Worm (Caenorhabditis elegans): ENCODE results near the gene B0284.3.

B0284.3 gene

ce11 chrIII:4378600-4379293 is 870 bp downstream of the B0284.3 start (continued):
- TF ChIP-seq isw-1 (GFP tag; IDR thresholded peaks at IDR 0.05): peak; percentile 8; the same call in 1 of the 2 replicates
- peak in 1 of 2 experiments; percentile 1 for TF ChIP-seq mdl-1 (tag; optimal IDR thresholded peaks at IDR 0.05)
- peak; percentile 81 for TF ChIP-seq nhr-19 (GFP tag; conservative IDR thresholded peaks at IDR 0.05)
- TF ChIP-seq efl-1 (optimal IDR thresholded peaks at IDR 0.05): peak in 1 of 2 experiments; percentile 38
- TF ChIP-seq efl-1 (GFP tag; optimal IDR thresholded peaks at IDR 0.05 in 1 of 2): peak in 1 of 2 experiments; percentile 61
- peak; percentile 48 for TF ChIP-seq nhr-20 (tag; optimal IDR thresholded peaks at IDR 0.05)
- peak; percentile 23 for TF ChIP-seq C16A3.4 (tag; optimal IDR thresholded peaks at IDR 0.05)
- TF ChIP-seq grh-1 (GFP tag; IDR thresholded peaks at IDR 0.05): 0 out of 2 replicates have a peak, but pooled peaks have one; percentile 28
- peak; percentile 28 for TF ChIP-seq rnt-1 (tag; optimal IDR thresholded peaks at IDR 0.05)
- peak in 1 of 6 experiments; percentile 17 for TF ChIP-seq elt-3 (tag; optimal IDR thresholded peaks at IDR 0.05)
- peak; percentile 62 for TF ChIP-seq nhr-71 (tag; optimal IDR thresholded peaks at IDR 0.05)
- TF ChIP-seq swsn-7 (tag; optimal IDR thresholded peaks at IDR 0.05): peak; percentile 52
- TF ChIP-seq aly-2 (tag; optimal IDR thresholded peaks at IDR 0.05): peak; percentile 30

- no peak for TF ChIP-seq vab-15 (tag; optimal IDR thresholded peaks at IDR 0.05)
- TF ChIP-seq Y116A8C.19 (tag; optimal IDR thresholded peaks at IDR 0.05; ENCODE audit: borderline replicate concordance): no peak
- TF ChIP-seq xbp-1 (tag; optimal IDR thresholded peaks at IDR 0.05): no peak
- TF ChIP-seq nhr-237 (tag; optimal IDR thresholded peaks at IDR 0.05): no peak
- no peak for TF ChIP-seq lin-14 (GFP tag; optimal IDR thresholded peaks at IDR 0.05)
- no peak for TF ChIP-seq pax-3 (tag; optimal IDR thresholded peaks at IDR 0.05)
- no peak for TF ChIP-seq nhr-28 (tag; optimal IDR thresholded peaks at IDR 0.05)
- no peak for TF ChIP-seq elt-2 (tag; optimal IDR thresholded peaks at IDR 0.05)
- no peak for TF ChIP-seq F16B12.6 (tag; optimal IDR thresholded peaks at IDR 0.05)
- no peak for TF ChIP-seq unc-130 (tag; optimal IDR thresholded peaks at IDR 0.05)
- TF ChIP-seq ceh-82 (tag; optimal IDR thresholded peaks at IDR 0.05): no peak
- TF ChIP-seq mef-2 (tag; optimal IDR thresholded peaks at IDR 0.05): no peak
- TF ChIP-seq nhr-20 (tag; optimal IDR thresholded peaks at IDR 0.05): no peak
- TF ChIP-seq lin-39 (tag; optimal IDR thresholded peaks at IDR 0.05): no peak
- no peak for TF ChIP-seq lin-13 (GFP tag; optimal IDR thresholded peaks at IDR 0.05)
- TF ChIP-seq tbx-2 (tag; optimal IDR thresholded peaks at IDR 0.05): no peak
- no peak for TF ChIP-seq elt-3 (tag; optimal IDR thresholded peaks at IDR 0.05)
- no peak for TF ChIP-seq ets-5 (GFP tag; IDR thresholded peaks at IDR 0.05)
- no peak for TF ChIP-seq unc-62 (GFP tag; optimal IDR thresholded peaks at IDR 0.05)
- no peak for TF ChIP-seq nhr-90 (tag; optimal IDR thresholded peaks at IDR 0.05; ENCODE audit: poor library complexity)
These were observed 4.8 kb downstream of the B0284.3 start, which contains the start of gene pals-26 for ce11 chrIII:4374854-4375253. TSS of gene pals-26 (plus strand) at chrIII:4375154.

- TF ChIP-seq ztf-4 (tag; optimal IDR thresholded peaks at IDR 0.05) (no peak), C16A3.4 (tag; optimal IDR thresholded peaks at IDR 0.05) (no peak), alr-1 (tag; optimal IDR thresholded peaks at IDR 0.05; ENCODE audit: borderline replicate concordance) (no peak), unc-130 (tag; optimal IDR thresholded peaks at IDR 0.05) (no peak), unc-86 (tag; optimal IDR thresholded peaks at IDR 0.05) (no peak), F16B12.6 (tag; optimal IDR thresholded peaks at IDR 0.05) (no peak), nhr-76 (tag; optimal IDR thresholded peaks at IDR 0.05) (no peak), nhr-47 (tag; optimal IDR thresholded peaks at IDR 0.05) (no peak), ama-1 (optimal IDR thresholded peaks at IDR 0.05) (no peak), mef-2 (tag; optimal IDR thresholded peaks at IDR 0.05) (no peak), nhr-71 (tag; optimal IDR thresholded peaks at IDR 0.05) (no peak), lsy-2 (tag; optimal IDR thresholded peaks at IDR 0.05) (no peak), rnt-1 (tag; optimal IDR thresholded peaks at IDR 0.05) (no peak), ceh-8 (GFP tag; optimal IDR thresholded peaks at IDR 0.05) (no peak), snu-23 (GFP tag; optimal IDR thresholded peaks at IDR 0.05) (no peak), elt-2 (tag; optimal IDR thresholded peaks at IDR 0.05) (no peak), hlh-4 (tag; optimal IDR thresholded peaks at IDR 0.05) (no peak), ces-1 (GFP tag; optimal IDR thresholded peaks at IDR 0.05) (no peak), lin-13 (GFP tag; optimal IDR thresholded peaks at IDR 0.05) (no peak), dsc-1 (tag; optimal IDR thresholded peaks at IDR 0.05) (no peak)
These were observed 6.7 kb downstream of the B0284.3 start for ce11 chrIII:4372894-4373293.
